Fruit fly (Drosophila melanogaster) whole organism, embryonic: ENCODE results near the gene Ndfip.

Source experiments
- CG11093 ChIP-seq: fragments of 200-800 bp; sonication (Bioruptor generic); IDR thresholded peaks from 3 replicates; pipeline ENCODE4 v1.3.6; 2022; ENCODE audit warnings: missing biosample characterization, missing genetic modification characterization
- CG11696 ChIP-seq: fragments of 200-800 bp; sonication (Bioruptor generic); IDR thresholded peaks from 2 replicates; pipeline ENCODE4 v1.3.6; 2022; ENCODE audit warnings: missing biosample characterization, missing genetic modification characterization
- CG12155 ChIP-seq: fragments of 200-800 bp; sonication (Bioruptor generic); optimal IDR thresholded peaks from 3 replicates; lab custom pipeline; 2016; ENCODE audit warnings: missing biosample characterization, missing genetic modification characterization
- CG15073 ChIP-seq: fragments of 200-800 bp; sonication (Bioruptor generic); optimal IDR thresholded peaks from 2 replicates; lab custom pipeline; 2016; ENCODE audit warnings: missing biosample characterization, missing genetic modification characterization
- CG15601 ChIP-seq: fragments of 200-800 bp; sonication (Bioruptor generic); optimal IDR thresholded peaks from 3 replicates; lab custom pipeline; 2019; ENCODE audit warnings: missing biosample characterization, mild to moderate bottlenecking, missing genetic modification characterization, moderate library complexity
- CG16863 ChIP-seq: fragments of 200-800 bp; sonication (Bioruptor generic); optimal IDR thresholded peaks from 3 replicates; lab custom pipeline; 2016; ENCODE audit warnings: missing biosample characterization, missing genetic modification characterization
- CG17186 ChIP-seq: fragments of 200-800 bp; sonication (Bioruptor generic); optimal IDR thresholded peaks from 3 replicates; lab custom pipeline; 2017; ENCODE audit warnings: missing biosample characterization, missing genetic modification reagents, missing genetic modification characterization
- CG32532 ChIP-seq: fragments of 200-800 bp; sonication (Bioruptor generic); IDR thresholded peaks from 2 replicates; pipeline ENCODE4 v1.3.6; 2022; ENCODE audit warnings: missing biosample characterization, missing genetic modification characterization
- CG3281 ChIP-seq: fragments of 200-800 bp; sonication (Bioruptor generic); optimal IDR thresholded peaks from 3 replicates; lab custom pipeline; 2017; ENCODE audit warnings: missing biosample characterization, mild to moderate bottlenecking, missing genetic modification characterization
- CG3838 ChIP-seq: fragments of 200-800 bp; sonication (Bioruptor generic); optimal IDR thresholded peaks from 3 replicates; lab custom pipeline; 2016; ENCODE audit warnings: missing biosample characterization, missing genetic modification characterization
- CG6654 ChIP-seq: fragments of 200-800 bp; sonication (Bioruptor generic); optimal IDR thresholded peaks from 2 replicates; lab custom pipeline; 2017; ENCODE audit warnings: missing biosample characterization, mild to moderate bottlenecking, missing genetic modification characterization
- CG8478 ChIP-seq: fragments of >200 bp; optimal IDR thresholded peaks from 2 replicates; lab custom pipeline; 2018
- CG9215 ChIP-seq: fragments of 200-800 bp; sonication (Bioruptor generic); IDR thresholded peaks from 2 replicates; pipeline ENCODE4 v1.3.6; 2022; ENCODE audit warnings: missing biosample characterization, missing genetic modification characterization
- CHES-1-like ChIP-seq: fragments of 200-800 bp; sonication (Bioruptor generic); optimal IDR thresholded peaks from 2 replicates; lab custom pipeline; 2016; ENCODE audit warnings: missing biosample characterization, missing genetic modification characterization
- CoRest ChIP-seq: fragments of 200-800 bp; sonication (Bioruptor generic); optimal IDR thresholded peaks from 3 replicates; lab custom pipeline; 2018; ENCODE audit warnings: missing biosample characterization, mild to moderate bottlenecking, missing genetic modification characterization, moderate library complexity
- Dad ChIP-seq: fragments of 200-800 bp; sonication (Bioruptor generic); optimal IDR thresholded peaks from 3 replicates; lab custom pipeline; 2016; ENCODE audit warnings: missing biosample characterization, missing genetic modification characterization
- Dek ChIP-seq: fragments of 200-800 bp; sonication (Bioruptor generic); optimal IDR thresholded peaks from 3 replicates; lab custom pipeline; 2019; ENCODE audit warnings: missing biosample characterization, mild to moderate bottlenecking, missing genetic modification characterization, moderate library complexity
- Doc3 ChIP-seq: fragments of 200-800 bp; sonication (Bioruptor generic); IDR thresholded peaks from 3 replicates; pipeline ENCODE4 v1.3.6; 2022; ENCODE audit warnings: missing biosample characterization, missing genetic modification characterization; ENCODE audit not compliant: partially characterized antibody
- Eip74EF ChIP-seq, 2 experiments: fragments of 200-800 bp in 1 of 2; fragments of >200 bp in 1 of 2; sonication (Bioruptor generic) in 1 of 2; optimal IDR thresholded peaks; 2 replicates each; lab custom pipeline; 2017 to 2019; ENCODE audit warnings: missing biosample characterization in 2 of 2, missing genetic modification characterization in 2 of 2, mild to moderate bottlenecking in 1 of 2, moderate library complexity in 1 of 2
- HHEX ChIP-seq: fragments of 200-800 bp; sonication (Bioruptor generic); optimal IDR thresholded peaks from 3 replicates; lab custom pipeline; 2017; ENCODE audit warnings: missing biosample characterization, mild to moderate bottlenecking, missing genetic modification characterization, missing genetic modification reagents
- HmgD ChIP-seq: fragments of 200-800 bp; sonication (Bioruptor generic); optimal IDR thresholded peaks from 3 replicates; lab custom pipeline; 2016; ENCODE audit warnings: missing biosample characterization, missing genetic modification characterization
- Kr ChIP-seq: fragments of 200-800 bp; sonication (Bioruptor generic); optimal IDR thresholded peaks from 2 replicates; lab custom pipeline; 2017; ENCODE audit warnings: missing biosample characterization, mild to moderate bottlenecking, missing genetic modification characterization
- Med ChIP-seq: fragments of 200-800 bp; sonication (Bioruptor generic); peaks from one replicate; lab custom pipeline; 2016; ENCODE audit warnings: missing biosample characterization, missing genetic modification characterization, mild to moderate bottlenecking, inconsistent platforms, moderate library complexity
- Poxn ChIP-seq: fragments of 200-800 bp; sonication (Bioruptor generic); IDR thresholded peaks from 2 replicates; pipeline ENCODE4 v1.3.6; 2022; ENCODE audit warnings: missing biosample characterization, missing genetic modification characterization
- Usf ChIP-seq: fragments of 200-800 bp; sonication (Bioruptor generic); optimal IDR thresholded peaks from 2 replicates; lab custom pipeline; 2017; ENCODE audit warnings: missing genotype, missing biosample characterization, missing genetic modification characterization
- ab ChIP-seq: fragments of 200-800 bp; sonication (Bioruptor generic); optimal IDR thresholded peaks from 2 replicates; lab custom pipeline; 2016; ENCODE audit warnings: missing biosample characterization, missing genetic modification characterization
- ap ChIP-seq: fragments of 200-800 bp; sonication (Bioruptor generic); IDR thresholded peaks from 2 replicates; pipeline ENCODE4 v1.3.6; 2022; ENCODE audit warnings: missing biosample characterization, missing genetic modification characterization
- bbx ChIP-seq: fragments of 200-800 bp; sonication (Bioruptor generic); IDR thresholded peaks from 2 replicates; pipeline ENCODE4 v1.3.6; 2022; ENCODE audit warnings: missing biosample characterization, missing genetic modification characterization; ENCODE audit not compliant: partially characterized antibody
- ci ChIP-seq: fragments of 200-800 bp; sonication (Bioruptor generic); IDR thresholded peaks from 3 replicates; pipeline ENCODE4 v1.3.6; 2022; ENCODE audit warnings: missing biosample characterization, missing genetic modification characterization
- crol ChIP-seq: fragments of 200-800 bp; sonication (Bioruptor generic); IDR thresholded peaks from 2 replicates; pipeline ENCODE4 v1.3.6; 2022; ENCODE audit warnings: missing biosample characterization, missing genetic modification characterization
- dm ChIP-seq: fragments of 200-800 bp; sonication (Bioruptor generic); optimal IDR thresholded peaks from 3 replicates; lab custom pipeline; 2016; ENCODE audit warnings: missing biosample characterization, missing genetic modification characterization
- dmrt11E ChIP-seq: fragments of 200-800 bp; sonication (Bioruptor generic); optimal IDR thresholded peaks from 3 replicates; lab custom pipeline; 2018; ENCODE audit warnings: missing biosample characterization, mild to moderate bottlenecking, missing genetic modification characterization, moderate library complexity
- en ChIP-seq: fragments of 200-800 bp; sonication (Bioruptor generic); optimal IDR thresholded peaks from 2 replicates; lab custom pipeline; 2016; ENCODE audit warnings: missing biosample characterization, missing genetic modification characterization
- gsb-n ChIP-seq: fragments of 200-800 bp; sonication (Bioruptor generic); optimal IDR thresholded peaks from 3 replicates; lab custom pipeline; 2018; ENCODE audit warnings: missing biosample characterization, mild to moderate bottlenecking, missing genetic modification characterization
- ken ChIP-seq: fragments of 200-800 bp; sonication (Bioruptor generic); IDR thresholded peaks from 3 replicates; pipeline ENCODE4 v1.3.6; 2022; ENCODE audit warnings: missing biosample characterization, missing genetic modification characterization
- klu ChIP-seq: fragments of 200-800 bp; sonication (Bioruptor generic); IDR thresholded peaks from 2 replicates; pipeline ENCODE4 v1.3.6; 2022; ENCODE audit warnings: missing biosample characterization, missing genetic modification characterization
- lmd ChIP-seq: fragments of 200-800 bp; sonication (Bioruptor generic); IDR thresholded peaks from 2 replicates; pipeline ENCODE4 v1.3.6; 2022; ENCODE audit warnings: missing biosample characterization, missing genetic modification characterization
- onecut ChIP-seq: fragments of 200-800 bp; sonication (Bioruptor generic); IDR thresholded peaks from 2 replicates; pipeline ENCODE4 v1.3.6; 2022; ENCODE audit warnings: missing biosample characterization, missing genetic modification characterization
- pfk ChIP-seq: fragments of 200-800 bp; sonication (Bioruptor generic); optimal IDR thresholded peaks from 2 replicates; lab custom pipeline; 2018; ENCODE audit warnings: missing biosample characterization, mild to moderate bottlenecking, missing genetic modification characterization, moderate library complexity
- psq ChIP-seq: fragments of 200-800 bp; sonication (Bioruptor generic); optimal IDR thresholded peaks from 2 replicates; lab custom pipeline; 2017; ENCODE audit warnings: missing biosample characterization, missing genetic modification characterization
- repo ChIP-seq: fragments of 200-800 bp; sonication (Bioruptor generic); optimal IDR thresholded peaks from 2 replicates; lab custom pipeline; 2016; ENCODE audit warnings: missing biosample characterization, missing genetic modification characterization
- rib ChIP-seq: fragments of 200-800 bp; sonication (Bioruptor generic); IDR thresholded peaks from 2 replicates; pipeline ENCODE4 v1.3.6; 2022; ENCODE audit warnings: missing biosample characterization, missing genetic modification characterization
- row ChIP-seq: fragments of 200-800 bp; sonication (Bioruptor generic); IDR thresholded peaks from 3 replicates; pipeline ENCODE4 v1.3.6; 2022; ENCODE audit warnings: missing biosample characterization, missing genetic modification characterization
- run ChIP-seq: fragments of 200-800 bp; sonication (Bioruptor generic); optimal IDR thresholded peaks from 3 replicates; lab custom pipeline; 2018; ENCODE audit warnings: missing biosample characterization, mild to moderate bottlenecking, missing genetic modification characterization
- sens-2 ChIP-seq: fragments of 200-800 bp; sonication (Bioruptor generic); IDR thresholded peaks from 2 replicates; pipeline ENCODE4 v1.3.6; 2022; ENCODE audit warnings: missing biosample characterization, missing genetic modification characterization
- slou ChIP-seq: fragments of 200-800 bp; sonication (Bioruptor generic); optimal IDR thresholded peaks from 3 replicates; lab custom pipeline; 2016; ENCODE audit warnings: missing biosample characterization, missing genetic modification characterization
- ssp ChIP-seq: fragments of 200-800 bp; sonication (Bioruptor generic); IDR thresholded peaks from 2 replicates; pipeline ENCODE4 v1.3.6; 2022; ENCODE audit warnings: missing biosample characterization, missing genetic modification characterization
- stc ChIP-seq: fragments of 200-800 bp; sonication (Bioruptor generic); IDR thresholded peaks from 2 replicates; pipeline ENCODE4 v1.3.6; 2022; ENCODE audit warnings: missing biosample characterization, missing genetic modification characterization
- tna ChIP-seq: fragments of 200-800 bp; sonication (Bioruptor generic); IDR thresholded peaks from 2 replicates; pipeline ENCODE4 v1.3.6; 2022; ENCODE audit warnings: missing biosample characterization, missing genetic modification characterization; ENCODE audit not compliant: partially characterized antibody
- yki ChIP-seq: fragments of >200 bp; optimal IDR thresholded peaks from 3 replicates; lab custom pipeline; 2018

The Ndfip gene

DNA sequence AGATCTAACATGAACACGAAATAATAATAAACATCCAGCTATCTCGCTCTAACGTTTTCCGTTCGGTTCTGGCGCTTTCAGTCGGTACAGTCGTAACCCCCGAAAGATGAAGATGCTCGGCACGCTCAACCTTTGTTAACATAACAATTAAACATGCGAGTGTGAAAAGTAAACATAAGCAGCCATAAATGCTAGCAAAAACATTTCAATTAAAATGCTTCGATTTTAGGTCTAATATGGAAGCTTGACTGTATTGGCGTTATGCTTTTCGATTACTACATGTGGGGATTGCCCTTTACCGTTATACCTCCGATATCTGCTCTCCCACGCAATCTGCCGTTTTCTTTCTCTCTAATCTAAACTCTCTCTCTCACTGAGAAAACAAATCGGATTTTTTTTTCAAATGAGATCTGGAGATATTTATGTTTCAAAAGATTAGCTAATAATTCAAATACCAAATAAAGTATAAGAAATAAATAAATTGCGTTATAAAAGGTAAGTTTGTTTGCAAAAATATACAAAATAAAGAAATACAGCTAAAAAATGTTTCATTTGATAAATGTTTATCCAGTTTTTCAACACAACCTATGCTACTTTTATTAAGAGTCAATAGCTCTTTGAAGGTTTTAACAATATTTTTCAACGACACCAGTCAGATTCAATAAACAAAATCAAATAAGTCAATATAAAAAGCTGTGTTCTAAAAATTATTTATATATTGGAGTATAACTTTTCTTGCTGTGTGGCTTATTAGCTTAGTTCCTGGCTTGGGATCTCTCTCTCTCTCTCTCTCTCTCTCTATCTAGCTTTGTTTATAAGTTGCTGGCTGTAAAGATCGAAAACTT is 4.6 kb upstream of the Ndfip start (continued):
- TF ChIP-seq ci (GFP tag; lab: Robert Waterston, UW) = peak; percentile 97
- peak; percentile 41; the same call in 1 of the 2 replicates for TF ChIP-seq bbx (GFP tag; lab: Robert Waterston, UW)
- 0 out of 2 replicates have a peak, but pooled peaks have one; percentile 27 for TF ChIP-seq crol
- peak; percentile 94 for TF ChIP-seq lmd
- TF ChIP-seq Doc3 = no peak
- TF ChIP-seq CG11093 (GFP tag; lab: Robert Waterston, UW) = peak; percentile 82
- peak; percentile 80 for TF ChIP-seq onecut (GFP tag; lab: Robert Waterston, UW)
- TF ChIP-seq CG6654 (GFP tag; lab: Kevin White, UChicago) = peak; percentile 42
- peak; percentile 89 for TF ChIP-seq CG3281 (GFP tag; lab: Kevin White, UChicago)
- TF ChIP-seq pfk = no peak
- no peak for TF ChIP-seq tna
- peak; percentile 81 for TF ChIP-seq ssp (GFP tag; lab: Robert Waterston, UW)
- TF ChIP-seq stc (GFP tag; lab: Robert Waterston, UW) = peak; percentile 93
- peak; percentile 93 for TF ChIP-seq row (GFP tag; lab: Robert Waterston, UW)
- peak; percentile 81 for TF ChIP-seq sens-2 (GFP tag; lab: Robert Waterston, UW)
- peak; percentile 53 for TF ChIP-seq psq
- TF ChIP-seq CG15601 (tag; lab: Kevin White, UChicago) = peak; percentile 72
- TF ChIP-seq CG3838 (GFP tag; lab: Kevin White, UChicago) = peak; percentile 49
- TF ChIP-seq Kr (GFP tag; lab: Kevin White, UChicago) = no peak
- peak; percentile 99 for TF ChIP-seq Med (GFP tag; lab: Kevin White, UChicago)
- TF ChIP-seq Dek = peak; percentile 87
- TF ChIP-seq CG15073 (GFP tag; lab: Kevin White, UChicago) = no peak
- TF ChIP-seq CHES-1-like (GFP tag; lab: Kevin White, UChicago) = peak; percentile 93
- TF ChIP-seq CG8478 (lab: Kevin White, UChicago) = no peak
- peak; percentile 51 for TF ChIP-seq run (tag; lab: Kevin White, UChicago)
- TF ChIP-seq repo (GFP tag; lab: Kevin White, UChicago) = peak; percentile 79
- peak; percentile 78 for TF ChIP-seq CoRest (tag; lab: Kevin White, UChicago)
- TF ChIP-seq ap (GFP tag; lab: Robert Waterston, UW) = peak; percentile 78
- TF ChIP-seq ab = peak; percentile 91
- TF ChIP-seq en (GFP tag; lab: Kevin White, UChicago) = peak; percentile 65
- peak; percentile 57; the same call in 1 of the 2 replicates for TF ChIP-seq Poxn
- peak; percentile 45 for TF ChIP-seq Usf (GFP tag; lab: Kevin White, UChicago)
- peak; percentile 85 for TF ChIP-seq gsb-n (tag; lab: Kevin White, UChicago)
- peak; percentile 48 for TF ChIP-seq CG17186 (GFP tag; lab: Kevin White, UChicago)
- TF ChIP-seq CG16863 (GFP tag; lab: Kevin White, UChicago) = peak; percentile 87
- peak; percentile 88 for TF ChIP-seq HHEX (GFP tag; lab: Kevin White, UChicago)
- peak; percentile 78 for TF ChIP-seq Dad (GFP tag; lab: Kevin White, UChicago)
- peak in 1 of 2 experiments; percentile 60 for TF ChIP-seq Eip74EF (GFP tag; optimal IDR thresholded peaks at IDR 0.05; lab: Kevin White, UChicago)
- peak; percentile 73 for TF ChIP-seq HmgD (GFP tag; lab: Kevin White, UChicago)
- peak; percentile 92 for TF ChIP-seq ken (GFP tag; lab: Robert Waterston, UW)
- TF ChIP-seq klu (GFP tag; lab: Robert Waterston, UW) = peak; percentile 85
- peak; percentile 80 for TF ChIP-seq CG11696 (GFP tag; lab: Robert Waterston, UW)
- TF ChIP-seq CG12155 (GFP tag; lab: Kevin White, UChicago) = peak; percentile 85
- no peak for TF ChIP-seq yki (lab: Kevin White, UChicago)
- TF ChIP-seq dm (GFP tag; lab: Kevin White, UChicago) = peak; percentile 81
- TF ChIP-seq slou (GFP tag; lab: Kevin White, UChicago) = peak; percentile 77
- TF ChIP-seq CG32532 = peak; percentile 97
- TF ChIP-seq rib (GFP tag; lab: Robert Waterston, UW) = peak; percentile 95
- peak; percentile 48 for TF ChIP-seq dmrt11E (tag; lab: Kevin White, UChicago)
- peak; percentile 91 for TF ChIP-seq CG9215 (GFP tag; lab: Robert Waterston, UW)
